Worm (Caenorhabditis elegans) whole organism, young adult: ENCODE data around the gene pptr-2.

Experiments used
- C17E4.6 ChIP-seq: fragments of 200-800 bp; sonication (Bioruptor generic); IDR thresholded peaks from 2 replicates; pipeline ENCODE4 v1.3.6; 2022; ENCODE audit warnings: missing genetic modification reagents, missing genetic modification characterization, missing compliant biosample characterization
- F23B12.7 ChIP-seq: sonication (generic microtip); optimal IDR thresholded peaks from 2 replicates; lab custom pipeline; 2017; ENCODE audit warnings: missing genetic modification characterization, mild to moderate bottlenecking, missing compliant biosample characterization, antibody characterized with exemption, moderate library complexity; ENCODE audit not compliant: insufficient read depth
- F33H1.4 ChIP-seq: fragments of 200-800 bp; sonication (Bioruptor generic); IDR thresholded peaks from 2 replicates; pipeline ENCODE4 v1.3.6; 2022; ENCODE audit warnings: missing genetic modification reagents, missing genetic modification characterization, missing compliant biosample characterization
- F37B4.10 ChIP-seq: fragments of 200-800 bp; sonication (Bioruptor generic); IDR thresholded peaks from 2 replicates; pipeline ENCODE4 v1.3.6; 2022; ENCODE audit warnings: missing genetic modification characterization, missing compliant biosample characterization
- F39B2.1 ChIP-seq: fragments of 200-800 bp; sonication (Bioruptor generic); IDR thresholded peaks from 2 replicates; pipeline ENCODE4 v1.3.6; 2022; ENCODE audit warnings: missing genetic modification reagents, missing genetic modification characterization, missing compliant biosample characterization
- F49E8.2 ChIP-seq: sonication (generic microtip); optimal IDR thresholded peaks from 3 replicates; lab custom pipeline; 2017; ENCODE audit warnings: missing genetic modification characterization, mild to moderate bottlenecking, missing compliant biosample characterization, antibody characterized with exemption, moderate library complexity; ENCODE audit not compliant: insufficient read depth
- F52B5.7 ChIP-seq: sonication (generic microtip); optimal IDR thresholded peaks from 2 replicates; lab custom pipeline; 2016; ENCODE audit warnings: mild to moderate bottlenecking, missing genetic modification characterization, missing compliant biosample characterization
- F57C9.4 ChIP-seq: sonication (generic microtip); optimal IDR thresholded peaks from 2 replicates; lab custom pipeline; 2017; ENCODE audit warnings: mild to moderate bottlenecking, missing genetic modification characterization, missing compliant biosample characterization
- K12H6.12 ChIP-seq: fragments of 200-800 bp; sonication (Bioruptor generic); optimal IDR thresholded peaks from 2 replicates; lab custom pipeline; 2018; ENCODE audit warnings: mild to moderate bottlenecking, missing genetic modification characterization, missing compliant biosample characterization
- T07F8.4 ChIP-seq: sonication (generic microtip); optimal IDR thresholded peaks from 2 replicates; lab custom pipeline; 2016; ENCODE audit warnings: mild to moderate bottlenecking, missing genetic modification characterization, moderate library complexity, missing compliant biosample characterization
- Y53G8AR.9 ChIP-seq: fragments of 200-800 bp; sonication (Bioruptor generic); conservative IDR thresholded peaks from 2 replicates; pipeline ENCODE4 v1.3.6; 2022; ENCODE audit warnings: missing genetic modification reagents, missing genetic modification characterization, missing compliant biosample characterization
- Y56A3A.18 ChIP-seq: fragments of 200-800 bp; sonication (Bioruptor generic); IDR thresholded peaks from 2 replicates; pipeline ENCODE4 v1.3.6; 2022; ENCODE audit warnings: missing genetic modification reagents, missing genetic modification characterization, missing compliant biosample characterization
- atf-7 ChIP-seq: sonication (generic microtip); optimal IDR thresholded peaks from 2 replicates; lab custom pipeline; 2017; ENCODE audit warnings: mild to moderate bottlenecking, missing genetic modification characterization, missing compliant biosample characterization
- athp-1 ChIP-seq: sonication (generic microtip); optimal IDR thresholded peaks from 2 replicates; lab custom pipeline; 2017; ENCODE audit warnings: mild to moderate bottlenecking, missing genetic modification characterization, missing compliant biosample characterization
- attf-3 ChIP-seq: fragments of 200-800 bp; sonication (Bioruptor generic); conservative IDR thresholded peaks from 2 replicates; pipeline ENCODE4 v1.3.6; 2022; ENCODE audit warnings: missing genetic modification reagents, missing genetic modification characterization, missing compliant biosample characterization
- bed-2 ChIP-seq: fragments of 200-800 bp; sonication (Bioruptor generic); IDR thresholded peaks from 2 replicates; pipeline ENCODE4 v1.3.6; 2022; ENCODE audit warnings: missing genetic modification reagents, missing genetic modification characterization, missing compliant biosample characterization
- ccch-3 ChIP-seq: fragments of 200-800 bp; sonication (Bioruptor generic); optimal IDR thresholded peaks from 2 replicates; lab custom pipeline; 2018; ENCODE audit warnings: mild to moderate bottlenecking, missing genetic modification characterization, missing compliant biosample characterization
- cebp-2 ChIP-seq: fragments of 200-800 bp; sonication (Bioruptor generic); IDR thresholded peaks from 2 replicates; pipeline ENCODE4 v1.3.6; 2022; ENCODE audit warnings: missing genetic modification characterization, missing compliant biosample characterization
- ceh-100 ChIP-seq: fragments of 200-800 bp; sonication (Bioruptor generic); IDR thresholded peaks from 2 replicates; pipeline ENCODE4 v1.3.6; 2022; ENCODE audit warnings: missing genetic modification reagents, missing genetic modification characterization, missing compliant biosample characterization
- ceh-91 ChIP-seq: fragments of 200-800 bp; sonication (Bioruptor generic); IDR thresholded peaks from 2 replicates; pipeline ENCODE4 v1.3.6; 2022; ENCODE audit warnings: missing genetic modification reagents, missing genetic modification characterization, missing compliant biosample characterization
- die-1 ChIP-seq: sonication (generic microtip); optimal IDR thresholded peaks from 2 replicates; lab custom pipeline; 2016; ENCODE audit warnings: missing genotype, mild to moderate bottlenecking, missing genetic modification characterization, missing compliant biosample characterization
- egrh-3 ChIP-seq: fragments of 200-800 bp; sonication (Bioruptor generic); IDR thresholded peaks from 2 replicates; pipeline ENCODE4 v1.3.6; 2022; ENCODE audit warnings: missing genetic modification reagents, missing genetic modification characterization, missing compliant biosample characterization
- ets-4 ChIP-seq: fragments of 200-800 bp; sonication (Bioruptor generic); optimal IDR thresholded peaks from 2 replicates; lab custom pipeline; 2018; ENCODE audit warnings: mild to moderate bottlenecking, missing genetic modification characterization, missing compliant biosample characterization
- him-1 ChIP-seq: sonication (generic microtip); optimal IDR thresholded peaks from 2 replicates; lab custom pipeline; 2016; ENCODE audit warnings: missing genotype, missing genetic modification reagents, missing genetic modification characterization, missing compliant biosample characterization
- hlh-12 ChIP-seq: sonication (generic microtip); optimal IDR thresholded peaks from 2 replicates; lab custom pipeline; 2016; ENCODE audit warnings: missing genetic modification characterization, missing compliant biosample characterization
- hmg-1.2 ChIP-seq: fragments of 200-800 bp; sonication (Bioruptor generic); IDR thresholded peaks from 2 replicates; pipeline ENCODE4 v1.3.6; 2022; ENCODE audit warnings: missing genetic modification reagents, missing genetic modification characterization, missing compliant biosample characterization
- lin-40 ChIP-seq: sonication (generic microtip); optimal IDR thresholded peaks from 2 replicates; lab custom pipeline; 2016; ENCODE audit warnings: missing genetic modification characterization, mild to moderate bottlenecking, missing compliant biosample characterization, missing genotype, missing genetic modification reagents
- lsl-1 ChIP-seq: fragments of 200-800 bp; sonication (Bioruptor generic); optimal IDR thresholded peaks from 2 replicates; lab custom pipeline; 2018; ENCODE audit warnings: mild to moderate bottlenecking, missing genetic modification characterization, moderate library complexity, missing compliant biosample characterization
- madf-6 ChIP-seq: fragments of 200-800 bp; sonication (Bioruptor generic); IDR thresholded peaks from 2 replicates; pipeline ENCODE4 v1.3.6; 2022; ENCODE audit warnings: missing genetic modification reagents, missing genetic modification characterization, missing compliant biosample characterization
- mel-28 ChIP-seq: sonication (generic microtip); optimal IDR thresholded peaks from 2 replicates; lab custom pipeline; 2016; ENCODE audit warnings: borderline replicate concordance, mild to moderate bottlenecking, missing genetic modification characterization, missing compliant biosample characterization
- mes-4 ChIP-seq: sonication (generic microtip); optimal IDR thresholded peaks from 2 replicates; lab custom pipeline; 2016; ENCODE audit warnings: missing genotype, missing genetic modification characterization, missing compliant biosample characterization
- mxl-1 ChIP-seq: sonication (generic microtip); optimal IDR thresholded peaks from 2 replicates; lab custom pipeline; 2016; ENCODE audit warnings: missing genetic modification characterization, missing compliant biosample characterization
- nfya-2 ChIP-seq: fragments of 200-800 bp; sonication (Bioruptor generic); IDR thresholded peaks from 2 replicates; pipeline ENCODE4 v1.3.6; 2022; ENCODE audit warnings: missing genetic modification reagents, missing genetic modification characterization, missing compliant biosample characterization
- nfyb-1 ChIP-seq: fragments of 200-800 bp; sonication (Bioruptor generic); IDR thresholded peaks from 2 replicates; pipeline ENCODE4 v1.3.6; 2022; ENCODE audit warnings: missing genetic modification reagents, missing genetic modification characterization, missing compliant biosample characterization
- nhr-179 ChIP-seq: sonication (generic microtip); optimal IDR thresholded peaks from 2 replicates; lab custom pipeline; 2016; ENCODE audit warnings: mild to moderate bottlenecking, missing genetic modification characterization, missing compliant biosample characterization
- pha-4 ChIP-seq: fragments of 150-350 bp; sonication (generic microtip); optimal IDR thresholded peaks from 2 replicates; lab custom pipeline; 2014; ENCODE audit warnings: missing biosample characterization, missing genetic modification reagents, missing genetic modification characterization
- rec-8 ChIP-seq, 2 experiments: sonication (generic microtip); optimal IDR thresholded peaks; 2 replicates each; lab custom pipeline; 2016; ENCODE audit warnings: mild to moderate bottlenecking in 2 of 2, missing genetic modification characterization in 2 of 2, missing genetic modification reagents in 2 of 2, missing genotype in 2 of 2, missing biosample characterization in 1 of 2, missing compliant biosample characterization in 1 of 2, moderate library complexity in 1 of 2
- sdz-38 ChIP-seq: sonication (generic microtip); optimal IDR thresholded peaks from 2 replicates; lab custom pipeline; 2016; ENCODE audit warnings: missing genotype, missing genetic modification characterization, missing compliant biosample characterization
- snpc-1.1 ChIP-seq: sonication (generic microtip); optimal IDR thresholded peaks from 2 replicates; lab custom pipeline; 2017; ENCODE audit warnings: missing genetic modification characterization, mild to moderate bottlenecking, missing compliant biosample characterization, antibody characterized with exemption, moderate library complexity, missing genotype, missing genetic modification reagents; ENCODE audit not compliant: insufficient read depth
- snpc-1.3 ChIP-seq: sonication (generic microtip); optimal IDR thresholded peaks from 2 replicates; lab custom pipeline; 2017; ENCODE audit warnings: missing genetic modification characterization, mild to moderate bottlenecking, missing compliant biosample characterization, antibody characterized with exemption, moderate library complexity, missing genotype, missing genetic modification reagents; ENCODE audit not compliant: insufficient read depth
- somi-1 ChIP-seq: fragments of 200-800 bp; sonication (Bioruptor generic); optimal IDR thresholded peaks from 2 replicates; lab custom pipeline; 2018; ENCODE audit warnings: mild to moderate bottlenecking, missing genetic modification characterization, missing compliant biosample characterization
- unc-62 ChIP-seq: fragments of 150-350 bp; optimal IDR thresholded peaks from 2 replicates; lab custom pipeline; 2014; ENCODE audit warnings: missing biosample characterization, missing genetic modification reagents, missing genetic modification characterization
- xnd-1 ChIP-seq: sonication (generic microtip); optimal IDR thresholded peaks from 2 replicates; lab custom pipeline; 2016; ENCODE audit warnings: missing genotype, missing genetic modification reagents, missing genetic modification characterization, missing compliant biosample characterization
- zim-3 ChIP-seq: sonication (generic microtip); optimal IDR thresholded peaks from 2 replicates; lab custom pipeline; 2017; ENCODE audit warnings: mild to moderate bottlenecking, missing genetic modification characterization, moderate library complexity, missing compliant biosample characterization
- ztf-26 ChIP-seq: sonication (generic microtip); optimal IDR thresholded peaks from 2 replicates; lab custom pipeline; 2017; ENCODE audit warnings: missing genetic modification characterization, missing compliant biosample characterization
- ztf-28 ChIP-seq: fragments of 200-800 bp; sonication (Bioruptor generic); IDR thresholded peaks from 2 replicates; pipeline ENCODE4 v1.3.6; 2022; ENCODE audit warnings: missing genetic modification reagents, missing genetic modification characterization, missing compliant biosample characterization

Gene pptr-2

ce11 chrV:11034748-11035147, at the start of gene pptr-2:
Gene pptr-2, minus strand, starts transcription at chrV:11034931.
- TF ChIP-seq athp-1 (tag; lab: Kevin White, UChicago) (no peak), sdz-38 (no peak), snpc-1.1 (no peak), somi-1 (GFP tag; lab: Kevin White, UChicago) (no peak), snpc-1.3 (tag; lab: Kevin White, UChicago) (no peak), zim-3 (tag; lab: Kevin White, UChicago) (no peak), ceh-91 (GFP tag; lab: Robert Waterston, UW) (no peak), hlh-12 (tag; lab: Kevin White, UChicago) (no peak), nfyb-1 (GFP tag; lab: Robert Waterston, UW) (no peak), ceh-100 (GFP tag; lab: Robert Waterston, UW) (no peak), mxl-1 (tag; lab: Kevin White, UChicago) (no peak), K12H6.12 (tag; lab: Kevin White, UChicago) (no peak), ztf-28 (no peak), xnd-1 (tag; lab: Kevin White, UChicago) (no peak), mel-28 (tag; lab: Kevin White, UChicago) (no peak)

ce11 chrV:11083691-11084090, 49.0 kb upstream of the pptr-2 start:
- TF ChIP-seq hmg-1.2 (peak; percentile 45; the same call in 1 of the 2 replicates), F57C9.4 (no peak), nhr-179 (tag; lab: Kevin White, UChicago) (no peak), ets-4 (GFP tag; lab: Kevin White, UChicago) (no peak), F52B5.7 (tag; lab: Kevin White, UChicago) (no peak), ccch-3 (no peak), Y53G8AR.9 (GFP tag; lab: Robert Waterston, UW) (no peak), ztf-26 (tag; lab: Kevin White, UChicago) (no peak)

- TF ChIP-seq attf-3 (GFP tag; lab: Robert Waterston, UW) (no peak), madf-6 (peak; percentile 34; the same call in 1 of the 2 replicates), F49E8.2 (no peak), rec-8 (tag; optimal IDR thresholded peaks at IDR 0.05; lab: Kevin White, UChicago) (no peak), pha-4 (no peak), lsl-1 (peak; percentile 77), Y56A3A.18 (no peak), F39B2.1 (no peak), F33H1.4 (GFP tag; lab: Robert Waterston, UW) (peak; percentile 57; the same call in 1 of the 2 replicates)
Observed at ce11 chrV:11082964-11083363, 48.2 kb upstream of the pptr-2 start.

- TF ChIP-seq F23B12.7 (tag; lab: Kevin White, UChicago) (no peak), unc-62 (GFP tag; lab: Kevin White, UChicago) (no peak), F37B4.10 (GFP tag; lab: Robert Waterston, UW) (no peak), egrh-3 (GFP tag; lab: Robert Waterston, UW) (no peak), zim-3 (tag; lab: Kevin White, UChicago) (no peak), him-1 (tag; lab: Kevin White, UChicago) (no peak), bed-2 (GFP tag; lab: Robert Waterston, UW) (no peak), atf-7 (no peak), mes-4 (tag; lab: Kevin White, UChicago) (no peak), mel-28 (tag; lab: Kevin White, UChicago) (no peak), die-1 (tag; lab: Kevin White, UChicago) (no peak), T07F8.4 (no peak), pha-4 (no peak), ceh-91 (GFP tag; lab: Robert Waterston, UW) (no peak), C17E4.6 (no peak), cebp-2 (GFP tag; lab: Robert Waterston, UW) (no peak), nfya-2 (GFP tag; lab: Robert Waterston, UW) (no peak), attf-3 (GFP tag; lab: Robert Waterston, UW) (no peak), lin-40 (peak; percentile 6)
Observed at ce11 chrV:11082475-11082874, 47.7 kb upstream of the pptr-2 start.
